Worm (Caenorhabditis elegans) whole organism, L4 larva: ENCODE data around the gene R10E11.6.

Source experiments
- F49E8.2 ChIP-seq: sonication (generic microtip); optimal IDR thresholded peaks from 2 replicates; lab custom pipeline; 2016; ENCODE audit warnings: missing compliant biosample characterization, mild to moderate bottlenecking, missing genetic modification characterization, borderline replicate concordance
- T20F7.1 ChIP-seq: fragments of 200-800 bp; sonication (Bioruptor generic); optimal IDR thresholded peaks from 2 replicates; lab custom pipeline; 2018; ENCODE audit warnings: mild to moderate bottlenecking, missing genetic modification characterization, missing compliant biosample characterization
- T26A8.4 ChIP-seq: fragments of 200-800 bp; sonication (Bioruptor generic); IDR thresholded peaks from 2 replicates; pipeline ENCODE4 v1.3.6; 2022; ENCODE audit warnings: missing genetic modification characterization, missing compliant biosample characterization
- aha-1 ChIP-seq: fragments of 150-350 bp; peaks from one replicate; lab custom pipeline; 2014; ENCODE audit warnings: missing biosample characterization, missing genetic modification characterization
- ama-1 ChIP-seq: fragments of 150-350 bp; optimal IDR thresholded peaks from 2 replicates; lab custom pipeline; 2014; ENCODE audit warnings: inconsistent platforms, mixed read lengths
- arid-1 ChIP-seq: fragments of 200-800 bp; sonication (Bioruptor generic); conservative IDR thresholded peaks from 2 replicates; pipeline ENCODE4 v1.3.6; 2022; ENCODE audit warnings: missing genetic modification reagents, missing genetic modification characterization, missing compliant biosample characterization
- attf-4 ChIP-seq: sonication (generic microtip); optimal IDR thresholded peaks from 3 replicates; lab custom pipeline; 2017; ENCODE audit warnings: missing biosample characterization, missing genetic modification characterization
- ceh-44 ChIP-seq: fragments of 200-800 bp; sonication (Bioruptor generic); IDR thresholded peaks from 2 replicates; pipeline ENCODE4 v1.3.6; 2022; ENCODE audit warnings: missing genetic modification reagents, missing genetic modification characterization, missing compliant biosample characterization
- ceh-62 ChIP-seq: sonication (generic microtip); optimal IDR thresholded peaks from 2 replicates; lab custom pipeline; 2017; ENCODE audit warnings: missing biosample characterization, missing genetic modification characterization
- cey-2 ChIP-seq: sonication (generic microtip); optimal IDR thresholded peaks from 3 replicates; lab custom pipeline; 2017; ENCODE audit warnings: missing genetic modification characterization, mild to moderate bottlenecking, missing compliant biosample characterization, antibody characterized with exemption, borderline replicate concordance; ENCODE audit not compliant: insufficient read depth
- daf-16 ChIP-seq, 3 experiments: sonication (generic microtip); optimal IDR thresholded peaks; 2 replicates each; lab custom pipeline; 2016 to 2017; ENCODE audit warnings: missing genetic modification characterization in 3 of 3, missing genetic modification reagents in 3 of 3, mild to moderate bottlenecking in 2 of 3, missing compliant biosample characterization in 2 of 3, missing biosample characterization in 1 of 3, moderate library complexity in 1 of 3
- dmd-6 ChIP-seq: fragments of 200-800 bp; sonication (Bioruptor generic); IDR thresholded peaks from 2 replicates; pipeline ENCODE4 v1.3.6; 2022; ENCODE audit warnings: missing genetic modification reagents, missing genetic modification characterization, missing compliant biosample characterization
- dmd-9 ChIP-seq: fragments of 200-800 bp; sonication (Bioruptor generic); IDR thresholded peaks from 2 replicates; pipeline ENCODE4 v1.3.6; 2022; ENCODE audit warnings: missing genetic modification reagents, missing genetic modification characterization, missing compliant biosample characterization
- dpl-1 ChIP-seq: fragments of 150-350 bp; optimal IDR thresholded peaks from 2 replicates; lab custom pipeline; 2014; ENCODE audit warnings: missing biosample characterization, missing genetic modification reagents, missing genetic modification characterization
- dve-1 ChIP-seq: sonication (generic microtip); optimal IDR thresholded peaks from 2 replicates; lab custom pipeline; 2017; ENCODE audit warnings: antibody characterized with exemption, mild to moderate bottlenecking, missing genetic modification characterization, missing compliant biosample characterization; ENCODE audit not compliant: insufficient read depth
- fkh-10 ChIP-seq: fragments of 150-350 bp; optimal IDR thresholded peaks from 2 replicates; lab custom pipeline; 2014; ENCODE audit warnings: missing biosample characterization, missing genetic modification reagents, missing genetic modification characterization
- gei-8 ChIP-seq: fragments of 200-800 bp; sonication (Bioruptor generic); optimal IDR thresholded peaks from 2 replicates; lab custom pipeline; 2018; ENCODE audit warnings: mild to moderate bottlenecking, missing genetic modification characterization, missing compliant biosample characterization
- hif-1 ChIP-seq, 2 experiments: sonication (generic microtip); optimal IDR thresholded peaks; 2 replicates each; lab custom pipeline; 2016 to 2017; ENCODE audit warnings: missing compliant biosample characterization in 2 of 2, missing genetic modification characterization in 2 of 2, missing genetic modification reagents in 2 of 2, missing genotype in 2 of 2, mild to moderate bottlenecking in 1 of 2
- hlh-30 ChIP-seq: sonication (generic microtip); optimal IDR thresholded peaks from 2 replicates; lab custom pipeline; 2017; ENCODE audit warnings: antibody characterized with exemption, mild to moderate bottlenecking, missing genetic modification characterization, missing compliant biosample characterization; ENCODE audit not compliant: insufficient read depth
- lin-1 ChIP-seq: fragments of 200-800 bp; sonication (Bioruptor generic); IDR thresholded peaks from 2 replicates; pipeline ENCODE4 v1.3.6; 2022; ENCODE audit warnings: missing genetic modification reagents, missing genetic modification characterization, missing compliant biosample characterization
- lin-15B ChIP-seq: fragments of 150-350 bp; sonication (generic microtip); optimal IDR thresholded peaks from 3 replicates; lab custom pipeline; 2014; ENCODE audit warnings: missing biosample characterization, missing genetic modification characterization
- lin-38 ChIP-seq: fragments of 200-800 bp; sonication (Bioruptor generic); IDR thresholded peaks from 2 replicates; pipeline ENCODE4 v1.3.6; 2022; ENCODE audit warnings: missing genetic modification reagents, missing genetic modification characterization, missing compliant biosample characterization
- lin-39 ChIP-seq: fragments of 150-350 bp; optimal IDR thresholded peaks from 2 replicates; lab custom pipeline; 2014; ENCODE audit warnings: missing biosample characterization, missing genetic modification reagents, missing genetic modification characterization
- lir-3 ChIP-seq: sonication (generic microtip); optimal IDR thresholded peaks from 2 replicates; lab custom pipeline; 2016; ENCODE audit warnings: mild to moderate bottlenecking, missing genetic modification characterization, missing compliant biosample characterization
- lsy-2 ChIP-seq, 2 experiments: fragments of 150-350 bp in 1 of 2; sonication (generic microtip) in 1 of 2; optimal IDR thresholded peaks; 2 replicates each; lab custom pipeline; 2014 to 2017; ENCODE audit warnings: missing biosample characterization in 2 of 2, missing genetic modification characterization in 2 of 2
- madf-5 ChIP-seq, 2 experiments: fragments of 200-800 bp; sonication (Bioruptor generic); IDR thresholded peaks; 2 replicates each; pipeline ENCODE4 v1.3.6; 2022; ENCODE audit warnings: missing compliant biosample characterization in 2 of 2, missing genetic modification characterization in 2 of 2
- mdl-1 ChIP-seq, 2 experiments: fragments of 150-350 bp in 1 of 2; sonication (generic microtip) in 1 of 2; optimal IDR thresholded peaks; 2 replicates each; lab custom pipeline; 2014 to 2017; ENCODE audit warnings: missing biosample characterization in 2 of 2, missing genetic modification characterization in 2 of 2
- mes-2 ChIP-seq: sonication (generic microtip); optimal IDR thresholded peaks from 2 replicates; lab custom pipeline; 2016; ENCODE audit warnings: missing genotype, mild to moderate bottlenecking, missing genetic modification characterization, missing compliant biosample characterization; ENCODE audit not compliant: poor library complexity, severe bottlenecking
- nhr-10 ChIP-seq: fragments of 150-350 bp; optimal IDR thresholded peaks from 2 replicates; lab custom pipeline; 2014; ENCODE audit warnings: missing biosample characterization, missing genetic modification characterization
- nhr-102 ChIP-seq: sonication (generic microtip); optimal IDR thresholded peaks from 2 replicates; lab custom pipeline; 2016; ENCODE audit warnings: mild to moderate bottlenecking, missing genetic modification characterization, moderate library complexity, missing compliant biosample characterization
- nhr-237 ChIP-seq: sonication (generic microtip); optimal IDR thresholded peaks from 2 replicates; lab custom pipeline; 2017; ENCODE audit warnings: missing biosample characterization, missing genetic modification characterization
- nhr-25 ChIP-seq: sonication (generic microtip); optimal IDR thresholded peaks from 2 replicates; lab custom pipeline; 2017; ENCODE audit warnings: missing genetic modification characterization, mild to moderate bottlenecking, missing compliant biosample characterization, antibody characterized with exemption, moderate library complexity, borderline replicate concordance; ENCODE audit not compliant: insufficient read depth
- nhr-28 ChIP-seq: fragments of 150-350 bp; optimal IDR thresholded peaks from 2 replicates; lab custom pipeline; 2014; ENCODE audit warnings: missing biosample characterization, missing genetic modification characterization
- nhr-48 ChIP-seq: sonication (generic microtip); optimal IDR thresholded peaks from 2 replicates; lab custom pipeline; 2016; ENCODE audit warnings: mild to moderate bottlenecking, missing genetic modification characterization, missing compliant biosample characterization
- nhr-6 ChIP-seq: fragments of 150-350 bp; optimal IDR thresholded peaks from 2 replicates; lab custom pipeline; 2014; ENCODE audit warnings: missing biosample characterization, missing genetic modification characterization
- pha-4 ChIP-seq, 2 experiments: fragments of 150-350 bp in 1 of 2; fragments of 200-800 bp in 1 of 2; sonication (Bioruptor generic) in 1 of 2; IDR thresholded peaks in 1 of 2; optimal IDR thresholded peaks in 1 of 2; 2 replicates each; pipeline versions ENCODE4 v1.3.6 to Lab custom; 2014 to 2022; ENCODE audit warnings: missing genetic modification characterization in 2 of 2, missing genetic modification reagents in 2 of 2, missing biosample characterization in 1 of 2, missing compliant biosample characterization in 1 of 2
- pqm-1 ChIP-seq: sonication (generic microtip); optimal IDR thresholded peaks from 2 replicates; lab custom pipeline; 2017; ENCODE audit warnings: missing biosample characterization, missing genetic modification characterization
- rbr-2 ChIP-seq: sonication (generic microtip); optimal IDR thresholded peaks from 2 replicates; lab custom pipeline; 2016; ENCODE audit warnings: missing genotype, missing genetic modification characterization, missing compliant biosample characterization
- set-16 ChIP-seq: fragments of 200-800 bp; sonication (Bioruptor generic); IDR thresholded peaks from 2 replicates; pipeline ENCODE4 v1.3.6; 2022; ENCODE audit warnings: missing genetic modification reagents, missing genetic modification characterization, missing compliant biosample characterization
- skn-1 ChIP-seq: fragments of 150-350 bp; optimal IDR thresholded peaks from 2 replicates; lab custom pipeline; 2014; ENCODE audit warnings: missing biosample characterization, missing genetic modification characterization
- snpc-1.2 ChIP-seq: fragments of 200-800 bp; sonication (Bioruptor generic); IDR thresholded peaks from 2 replicates; pipeline ENCODE4 v1.3.6; 2022; ENCODE audit warnings: missing genetic modification reagents, missing genetic modification characterization, missing compliant biosample characterization
- spr-1 ChIP-seq: sonication (generic microtip); optimal IDR thresholded peaks from 2 replicates; lab custom pipeline; 2016; ENCODE audit warnings: mild to moderate bottlenecking, missing genetic modification characterization, missing compliant biosample characterization
- unc-130 ChIP-seq: sonication (generic microtip); optimal IDR thresholded peaks from 2 replicates; lab custom pipeline; 2016; ENCODE audit warnings: missing genetic modification reagents, missing genetic modification characterization, missing compliant biosample characterization
- unc-62 ChIP-seq, 3 experiments: fragments of 150-350 bp in 1 of 3; sonication (generic microtip); optimal IDR thresholded peaks in 2 of 3; peaks in 1 of 3; 1 replicate in 1 of 3; 2 replicates in 2 of 3; lab custom pipeline; 2014 to 2017; ENCODE audit warnings: missing biosample characterization in 3 of 3, missing genetic modification characterization in 3 of 3, missing genetic modification reagents in 3 of 3, missing genotype in 1 of 3
- zip-2 ChIP-seq: fragments of 150-350 bp; optimal IDR thresholded peaks from 2 replicates; lab custom pipeline; 2014; ENCODE audit warnings: missing biosample characterization, missing genetic modification characterization

The R10E11.6 gene

DNA sequence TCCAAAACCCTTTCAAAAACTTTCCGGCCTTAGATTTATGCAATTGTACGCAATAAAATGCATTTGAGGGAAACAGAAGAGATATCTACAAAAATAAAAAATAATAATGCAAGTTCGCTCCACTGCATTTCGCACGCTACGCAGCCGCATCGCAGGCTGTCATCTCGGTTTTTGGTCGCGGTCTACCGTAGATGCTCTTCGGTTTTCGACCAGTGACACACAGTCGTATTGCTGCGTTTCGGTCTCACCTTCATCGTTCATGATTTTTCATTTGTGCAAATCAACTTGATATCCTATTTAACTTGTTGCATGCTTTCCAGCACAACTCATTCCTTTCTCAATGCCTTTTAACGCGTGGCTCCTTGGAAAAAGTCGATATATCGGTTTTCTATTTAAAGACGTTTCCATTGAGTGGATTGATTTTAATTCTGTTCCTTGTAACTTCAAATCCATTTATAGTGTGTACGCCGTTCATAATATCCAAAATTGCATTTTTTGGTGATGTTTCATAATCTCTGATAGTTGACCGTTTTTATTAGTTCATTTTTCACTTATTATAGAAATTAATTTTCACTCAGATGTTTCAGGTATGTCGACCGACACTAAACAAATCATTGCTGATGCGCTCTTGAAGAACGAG, 2.0 kb upstream of the R10E11.6 start, which contains the start of gene vha-1 (continued):
- TF ChIP-seq snpc-1.2 (GFP tag; lab: Robert Waterston, UW), result no peak
- no peak for TF ChIP-seq lir-3 (tag; lab: Kevin White, UChicago)
- peak; percentile 91 to 96 for TF ChIP-seq lsy-2 (tag; optimal IDR thresholded peaks at IDR 0.05; lab: Kevin White, UChicago)
- peak; percentile 70 for TF ChIP-seq hlh-30 (tag; lab: Kevin White, UChicago)
- TF ChIP-seq ama-1, result peak; percentile 87
- no peak for TF ChIP-seq dmd-9 (GFP tag; lab: Robert Waterston, UW)
- TF ChIP-seq dmd-6, result peak; percentile 93
- TF ChIP-seq pqm-1 (tag; lab: Kevin White, UChicago), result peak; percentile 75
- peak; percentile 40 for TF ChIP-seq nhr-48 (tag; lab: Kevin White, UChicago)
- peak in 1 of 2 experiments; percentile 95 for TF ChIP-seq unc-62 (GFP tag; optimal IDR thresholded peaks at IDR 0.05 in 1 of 2; lab: Kevin White, UChicago)
- no peak for TF ChIP-seq unc-62 (tag; optimal IDR thresholded peaks at IDR 0.05; lab: Kevin White, UChicago)
- peak; percentile 4 for TF ChIP-seq skn-1 (tag; lab: Kevin White, UChicago)
- peak in 1 of 2 experiments; percentile 58 for TF ChIP-seq hif-1 (tag; optimal IDR thresholded peaks at IDR 0.05; lab: Kevin White, UChicago)
- TF ChIP-seq daf-16 (GFP tag; optimal IDR thresholded peaks at IDR 0.05; lab: Kevin White, UChicago), result no peak
- peak; percentile 60 for TF ChIP-seq daf-16 (tag; optimal IDR thresholded peaks at IDR 0.05; lab: Kevin White, UChicago)
- no peak for TF ChIP-seq ceh-62 (tag; lab: Kevin White, UChicago)
- TF ChIP-seq nhr-25 (tag; lab: Kevin White, UChicago), result peak; percentile 66
- peak; percentile 64 for TF ChIP-seq spr-1
- peak; percentile 89 for TF ChIP-seq nhr-6
- TF ChIP-seq cey-2 (tag; lab: Kevin White, UChicago), result no peak
- peak; percentile 44 for TF ChIP-seq arid-1 (GFP tag; lab: Robert Waterston, UW)
- TF ChIP-seq fkh-10 (GFP tag; lab: Kevin White, UChicago), result peak; percentile 26
- TF ChIP-seq lin-15B (tag; lab: Kevin White, UChicago), result peak; percentile 40
- TF ChIP-seq T26A8.4, result peak; percentile 77
- peak; percentile 48 for TF ChIP-seq aha-1 (tag; lab: Kevin White, UChicago)
- TF ChIP-seq attf-4 (tag; lab: Kevin White, UChicago), result no peak
- peak; percentile 4 to 70 for TF ChIP-seq mdl-1 (tag; optimal IDR thresholded peaks at IDR 0.05; lab: Kevin White, UChicago)

DNA sequence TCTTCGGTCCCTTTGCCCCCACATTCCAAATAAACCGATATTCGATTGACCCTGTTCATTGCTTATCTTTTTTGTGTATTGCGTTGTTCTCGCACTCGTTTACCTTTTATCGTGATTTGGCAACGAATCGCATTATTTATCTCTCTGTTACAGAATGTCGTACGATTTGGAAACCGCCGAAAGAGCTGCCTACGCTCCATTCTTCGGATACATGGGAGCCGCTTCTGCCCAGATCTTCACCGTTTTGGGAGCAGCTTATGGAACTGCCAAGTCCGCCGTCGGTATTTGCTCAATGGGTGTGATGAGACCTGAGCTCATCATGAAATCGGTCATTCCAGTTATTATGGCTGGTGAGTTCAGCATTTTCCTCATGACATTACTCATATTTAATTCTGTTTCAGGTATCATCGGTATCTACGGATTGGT, 782 bp upstream of the R10E11.6 start, which contains the start of gene vha-2:
Gene vha-2, plus strand, starts transcription at position 154 of the 426 bp plus-strand sequence.
- TF ChIP-seq dpl-1 (GFP tag; lab: Kevin White, UChicago), result no peak
- 0 out of 4 replicates have a peak, but pooled peaks of 1 of the 2 experiments have one; percentile 34 for TF ChIP-seq madf-5 (GFP tag; IDR thresholded peaks at IDR 0.05; lab: Robert Waterston, UW)
- no peak for TF ChIP-seq rbr-2 (tag; lab: Kevin White, UChicago)
- peak; percentile 32 for TF ChIP-seq mes-2 (tag; lab: Kevin White, UChicago)
- no peak for TF ChIP-seq gei-8 (GFP tag; lab: Kevin White, UChicago)
- TF ChIP-seq spr-1, result peak; percentile 39
- TF ChIP-seq F49E8.2 (tag; lab: Kevin White, UChicago), result peak; percentile 40
- TF ChIP-seq snpc-1.2 (GFP tag; lab: Robert Waterston, UW), result no peak
- no peak for TF ChIP-seq lsy-2 (tag; optimal IDR thresholded peaks at IDR 0.05; lab: Kevin White, UChicago)
- no peak for TF ChIP-seq zip-2 (tag; lab: Kevin White, UChicago)
- TF ChIP-seq pha-4 (GFP tag; IDR thresholded peaks at IDR 0.05; lab: Robert Waterston, UW), result peak; percentile 38
- TF ChIP-seq pha-4 (tag; optimal IDR thresholded peaks at IDR 0.05; lab: Kevin White, UChicago), result no peak
- peak; percentile 77 for TF ChIP-seq lin-38 (GFP tag; lab: Robert Waterston, UW)
- TF ChIP-seq lin-1 (GFP tag; lab: Robert Waterston, UW), result peak; percentile 61
- TF ChIP-seq ceh-44 (GFP tag; lab: Robert Waterston, UW), result no peak
- peak in 1 of 2 experiments; percentile 91 for TF ChIP-seq unc-62 (GFP tag; optimal IDR thresholded peaks at IDR 0.05 in 1 of 2; lab: Kevin White, UChicago)
- no peak for TF ChIP-seq unc-62 (tag; optimal IDR thresholded peaks at IDR 0.05; lab: Kevin White, UChicago)
- TF ChIP-seq lin-39 (tag; lab: Kevin White, UChicago), result no peak
- peak; percentile 61 for TF ChIP-seq T20F7.1 (GFP tag; lab: Kevin White, UChicago)
- peak; percentile 31 for TF ChIP-seq dve-1
- peak; percentile 23; the same call in 1 of the 2 replicates for TF ChIP-seq set-16 (GFP tag; lab: Robert Waterston, UW)
- no peak for TF ChIP-seq nhr-10 (tag; lab: Kevin White, UChicago)
- TF ChIP-seq nhr-237, result no peak
- TF ChIP-seq nhr-28 (tag; lab: Kevin White, UChicago), result no peak
- peak; percentile 12 for TF ChIP-seq nhr-102 (tag; lab: Kevin White, UChicago)
- no peak for TF ChIP-seq dmd-9 (GFP tag; lab: Robert Waterston, UW)
- no peak for TF ChIP-seq unc-130 (GFP tag; lab: Kevin White, UChicago)
- peak; percentile 10 for TF ChIP-seq nhr-48 (tag; lab: Kevin White, UChicago)
- TF ChIP-seq T26A8.4, result no peak; the same call in 1 of the 2 replicates
